Worm (Caenorhabditis elegans) whole organism, L4/young adult: ENCODE data around the gene ztf-9.

Experiments used
- W03F9.2 ChIP-seq: fragments of 150-350 bp; optimal IDR thresholded peaks from 2 replicates; lab custom pipeline; 2014; ENCODE audit warnings: missing biosample characterization, missing genetic modification characterization
- dao-5 ChIP-seq: sonication (generic microtip); optimal IDR thresholded peaks from 2 replicates; lab custom pipeline; 2016; ENCODE audit warnings: missing genotype, missing genetic modification characterization, moderate library complexity, missing compliant biosample characterization
- him-1 ChIP-seq: sonication (generic microtip); optimal IDR thresholded peaks from 2 replicates; lab custom pipeline; 2016; ENCODE audit warnings: missing genotype, missing genetic modification reagents, missing genetic modification characterization, missing compliant biosample characterization

ce11 chrV:9730743-9731706 is 39.1 kb upstream of the ztf-9 start:
- TF ChIP-seq him-1 (tag; lab: Kevin White, UChicago) (peak; percentile 96), dao-5 (peak; percentile 39), W03F9.2 (tag; lab: Kevin White, UChicago) (peak; percentile 38)
